Worm (Caenorhabditis elegans) whole organism, L1 larva: Measurements from ENCODE around the gene C33D9.13.
A peak's percentile ranks its signal among the peaks of the same experiment; 100 is the strongest.

Experiments
- C16A3.4 ChIP-seq: fragments of 150-350 bp; optimal IDR thresholded peaks from 2 replicates; lab custom pipeline; 2014; ENCODE audit warnings: missing biosample characterization, missing genetic modification characterization
- F16B12.6 ChIP-seq: fragments of 150-350 bp; optimal IDR thresholded peaks from 2 replicates; lab custom pipeline; 2014; ENCODE audit warnings: missing biosample characterization, missing genetic modification characterization
- Y116A8C.19 ChIP-seq: sonication (generic microtip); optimal IDR thresholded peaks from 2 replicates; lab custom pipeline; 2016; ENCODE audit warnings: missing compliant biosample characterization, missing genetic modification characterization, borderline replicate concordance
- aha-1 ChIP-seq: fragments of 150-350 bp; optimal IDR thresholded peaks from 2 replicates; lab custom pipeline; 2014; ENCODE audit warnings: missing biosample characterization, missing genetic modification characterization
- alr-1 ChIP-seq: fragments of 200-800 bp; sonication (Bioruptor generic); optimal IDR thresholded peaks from 2 replicates; lab custom pipeline; 2018; ENCODE audit warnings: borderline replicate concordance, mild to moderate bottlenecking, missing genetic modification characterization, missing compliant biosample characterization
- ama-1 ChIP-seq: fragments of 150-350 bp; optimal IDR thresholded peaks from 2 replicates; lab custom pipeline; 2014
- ceh-63 ChIP-seq: fragments of 200-800 bp; sonication (Bioruptor generic); optimal IDR thresholded peaks from 2 replicates; lab custom pipeline; 2018; ENCODE audit warnings: mild to moderate bottlenecking, missing genetic modification characterization, missing compliant biosample characterization
- ceh-82 ChIP-seq, 3 experiments: fragments of 150-350 bp in 1 of 3; sonication (generic microtip) in 2 of 3; optimal IDR thresholded peaks; 2 replicates each; lab custom pipeline; 2014 to 2017; ENCODE audit warnings: missing biosample characterization in 3 of 3, missing genetic modification characterization in 3 of 3
- ceh-88 ChIP-seq: fragments of 200-800 bp; sonication (Bioruptor generic); IDR thresholded peaks from 2 replicates; pipeline ENCODE4 v1.3.6; 2022; ENCODE audit warnings: missing genetic modification characterization, missing compliant biosample characterization
- ceh-90 ChIP-seq: sonication (generic microtip); optimal IDR thresholded peaks from 2 replicates; lab custom pipeline; 2016; ENCODE audit warnings: missing genetic modification characterization, missing compliant biosample characterization
- dpl-1 ChIP-seq, 3 experiments: fragments of 150-350 bp in 2 of 3; sonication (generic microtip) in 1 of 3; optimal IDR thresholded peaks; 2 replicates each; lab custom pipeline; 2014 to 2017; ENCODE audit warnings: missing biosample characterization in 3 of 3, missing genetic modification characterization in 3 of 3, missing genetic modification reagents in 3 of 3
- efl-1 ChIP-seq, 4 experiments: fragments of 150-350 bp; optimal IDR thresholded peaks in 3 of 4; peaks in 1 of 4; 1 replicate in 1 of 4; 2 replicates in 3 of 4; lab custom pipeline; 2014; ENCODE audit warnings: missing biosample characterization in 2 of 4, missing genetic modification characterization in 2 of 4, missing genetic modification reagents in 2 of 4
- egl-13 ChIP-seq: sonication (generic microtip); optimal IDR thresholded peaks from 2 replicates; lab custom pipeline; 2016; ENCODE audit warnings: missing genotype, missing genetic modification reagents, missing genetic modification characterization, missing compliant biosample characterization
- egl-27 ChIP-seq, 2 experiments: fragments of 150-350 bp in 1 of 2; sonication (generic microtip); optimal IDR thresholded peaks; 3 replicates each; lab custom pipeline; 2017 to 2018; ENCODE audit warnings: missing biosample characterization in 2 of 2, missing genetic modification characterization in 2 of 2, missing genetic modification reagents in 2 of 2
- elt-2 ChIP-seq: sonication (generic microtip); optimal IDR thresholded peaks from 2 replicates; lab custom pipeline; 2016; ENCODE audit warnings: missing genetic modification characterization, mild to moderate bottlenecking, inconsistent platforms, missing compliant biosample characterization, missing genetic modification reagents
- elt-3 ChIP-seq, 6 experiments: fragments of 150-350 bp in 1 of 6; sonication (generic microtip); optimal IDR thresholded peaks; 2 replicates each; lab custom pipeline; 2017 to 2018; ENCODE audit warnings: missing biosample characterization in 6 of 6, missing genetic modification characterization in 6 of 6, inconsistent platforms in 1 of 6
- ets-5 ChIP-seq: fragments of 200-800 bp; sonication (Bioruptor generic); IDR thresholded peaks from 2 replicates; pipeline ENCODE4 v1.3.6; 2022; ENCODE audit warnings: missing genetic modification characterization, missing compliant biosample characterization
- fkh-10 ChIP-seq: sonication (generic microtip); optimal IDR thresholded peaks from 2 replicates; lab custom pipeline; 2017; ENCODE audit warnings: missing biosample characterization, missing genetic modification reagents, missing genetic modification characterization
- fkh-4 ChIP-seq: sonication (generic microtip); optimal IDR thresholded peaks from 2 replicates; lab custom pipeline; 2016; ENCODE audit warnings: missing compliant biosample characterization, missing genetic modification characterization, borderline replicate concordance
- grh-1 ChIP-seq: fragments of 200-800 bp; sonication (Bioruptor generic); IDR thresholded peaks from 2 replicates; pipeline ENCODE4 v1.3.6; 2022; ENCODE audit warnings: missing genetic modification reagents, missing genetic modification characterization, missing compliant biosample characterization
- hlh-4 ChIP-seq: sonication (generic microtip); optimal IDR thresholded peaks from 2 replicates; lab custom pipeline; 2016; ENCODE audit warnings: mild to moderate bottlenecking, missing genetic modification characterization, missing compliant biosample characterization
- hpl-2 ChIP-seq: fragments of 150-350 bp; optimal IDR thresholded peaks from 2 replicates; lab custom pipeline; 2014; ENCODE audit warnings: missing biosample characterization, missing genetic modification reagents, missing genetic modification characterization
- irx-1 ChIP-seq: sonication (generic microtip); optimal IDR thresholded peaks from 2 replicates; lab custom pipeline; 2016; ENCODE audit warnings: missing genetic modification characterization, missing compliant biosample characterization
- jun-1 ChIP-seq: fragments of 150-350 bp; optimal IDR thresholded peaks from 2 replicates; lab custom pipeline; 2014; ENCODE audit warnings: missing biosample characterization, missing genetic modification reagents, missing genetic modification characterization
- lin-13 ChIP-seq: fragments of 150-350 bp; optimal IDR thresholded peaks from 2 replicates; lab custom pipeline; 2014; ENCODE audit warnings: missing biosample characterization, missing genetic modification reagents, missing genetic modification characterization
- lin-14 ChIP-seq: fragments of 200-800 bp; sonication (Bioruptor generic); optimal IDR thresholded peaks from 2 replicates; lab custom pipeline; 2018; ENCODE audit warnings: mild to moderate bottlenecking, missing genetic modification characterization, moderate library complexity, missing compliant biosample characterization
- lin-35 ChIP-seq, 2 experiments: fragments of 150-350 bp; optimal IDR thresholded peaks; 2 replicates each; lab custom pipeline; 2014; ENCODE audit warnings: missing biosample characterization in 2 of 2, missing genetic modification characterization in 2 of 2, missing genetic modification reagents in 2 of 2
- mab-9 ChIP-seq: fragments of 200-800 bp; sonication (Bioruptor generic); IDR thresholded peaks from 2 replicates; pipeline ENCODE4 v1.3.6; 2022; ENCODE audit warnings: missing genetic modification reagents, missing genetic modification characterization, missing compliant biosample characterization
- mdl-1 ChIP-seq, 2 experiments: fragments of 150-350 bp; optimal IDR thresholded peaks; 2 replicates each; lab custom pipeline; 2014 to 2017; ENCODE audit warnings: missing biosample characterization in 2 of 2, missing genetic modification characterization in 2 of 2, inconsistent platforms in 1 of 2
- mef-2 ChIP-seq: fragments of 150-350 bp; optimal IDR thresholded peaks from 2 replicates; lab custom pipeline; 2014; ENCODE audit warnings: missing biosample characterization, missing genetic modification characterization
- nhr-11 ChIP-seq: fragments of 150-350 bp; optimal IDR thresholded peaks from 2 replicates; lab custom pipeline; 2014; ENCODE audit warnings: missing biosample characterization, missing genetic modification characterization
- nhr-12 ChIP-seq: sonication (generic microtip); optimal IDR thresholded peaks from 2 replicates; lab custom pipeline; 2017; ENCODE audit warnings: missing biosample characterization, missing genetic modification characterization
- nhr-19 ChIP-seq: fragments of 200-800 bp; sonication (Bioruptor generic); conservative IDR thresholded peaks from 2 replicates; pipeline ENCODE4 v1.3.6; 2022; ENCODE audit warnings: missing genetic modification characterization, missing compliant biosample characterization
- nhr-28 ChIP-seq: fragments of 150-350 bp; optimal IDR thresholded peaks from 2 replicates; lab custom pipeline; 2014; ENCODE audit warnings: missing biosample characterization, missing genetic modification characterization
- nhr-71 ChIP-seq: sonication (generic microtip); optimal IDR thresholded peaks from 2 replicates; lab custom pipeline; 2016; ENCODE audit warnings: mild to moderate bottlenecking, missing genetic modification characterization, moderate library complexity, missing compliant biosample characterization
- nhr-84 ChIP-seq: sonication (generic microtip); optimal IDR thresholded peaks from 2 replicates; lab custom pipeline; 2017; ENCODE audit warnings: missing biosample characterization, missing genetic modification characterization
- nhr-85 ChIP-seq: sonication (generic microtip); peaks from one replicate; lab custom pipeline; 2016; ENCODE audit warnings: missing genetic modification characterization, inconsistent platforms, missing compliant biosample characterization
- rnt-1 ChIP-seq: sonication (generic microtip); optimal IDR thresholded peaks from 2 replicates; lab custom pipeline; 2016; ENCODE audit warnings: mild to moderate bottlenecking, missing genetic modification characterization, moderate library complexity, missing compliant biosample characterization
- snpc-4 ChIP-seq: fragments of 150-350 bp; optimal IDR thresholded peaks from 2 replicates; lab custom pipeline; 2014; ENCODE audit warnings: missing biosample characterization, missing genetic modification characterization
- snu-23 ChIP-seq: sonication (generic microtip); optimal IDR thresholded peaks from 2 replicates; lab custom pipeline; 2016; ENCODE audit warnings: missing genetic modification characterization, missing compliant biosample characterization
- sptf-1 ChIP-seq: fragments of 150-350 bp; optimal IDR thresholded peaks from 2 replicates; lab custom pipeline; 2014; ENCODE audit warnings: missing biosample characterization, missing genetic modification characterization
- swsn-7 ChIP-seq: sonication (generic microtip); optimal IDR thresholded peaks from 2 replicates; lab custom pipeline; 2016; ENCODE audit warnings: missing genetic modification characterization, missing compliant biosample characterization
- tbx-2 ChIP-seq: sonication (generic microtip); optimal IDR thresholded peaks from 2 replicates; lab custom pipeline; 2016; ENCODE audit warnings: missing genetic modification characterization, missing compliant biosample characterization
- unc-130 ChIP-seq: fragments of 150-350 bp; optimal IDR thresholded peaks from 2 replicates; lab custom pipeline; 2017; ENCODE audit warnings: missing biosample characterization, missing genetic modification characterization, inconsistent platforms
- unc-30 ChIP-seq: sonication (generic microtip); optimal IDR thresholded peaks from 2 replicates; lab custom pipeline; 2017; ENCODE audit warnings: missing biosample characterization, missing genetic modification characterization
- unc-86 ChIP-seq: sonication (generic microtip); optimal IDR thresholded peaks from 2 replicates; lab custom pipeline; 2016; ENCODE audit warnings: missing genetic modification characterization, missing compliant biosample characterization
- vab-15 ChIP-seq: sonication (generic microtip); optimal IDR thresholded peaks from 2 replicates; lab custom pipeline; 2017; ENCODE audit warnings: missing genotype, mild to moderate bottlenecking, missing genetic modification characterization, missing compliant biosample characterization
- xbp-1 ChIP-seq: sonication (generic microtip); optimal IDR thresholded peaks from 2 replicates; lab custom pipeline; 2016; ENCODE audit warnings: missing genetic modification characterization, missing compliant biosample characterization
- zip-4 ChIP-seq: fragments of 200-800 bp; sonication (Bioruptor generic); optimal IDR thresholded peaks from 2 replicates; lab custom pipeline; 2018; ENCODE audit warnings: mild to moderate bottlenecking, missing genetic modification characterization, moderate library complexity, missing compliant biosample characterization
- ztf-11 ChIP-seq, 2 experiments: sonication (generic microtip); optimal IDR thresholded peaks; 2 replicates each; lab custom pipeline; 2016 to 2017; ENCODE audit warnings: missing genetic modification characterization in 2 of 2, missing biosample characterization in 1 of 2, missing compliant biosample characterization in 1 of 2

The C33D9.13 gene

ce11 chrIV:8824145-8824833 lies 39.2 kb upstream of the C33D9.13 start, which contains the start of the genes col-117 and col-3 (continued):
- TF ChIP-seq F16B12.6 (tag; lab: Kevin White, UChicago) = no peak
- TF ChIP-seq dpl-1 (GFP tag; optimal IDR thresholded peaks at IDR 0.05; lab: Kevin White, UChicago) = peak in 1 of 3 experiments; percentile 26
- TF ChIP-seq nhr-28 (tag; lab: Kevin White, UChicago) = no peak
- no peak for TF ChIP-seq unc-30 (tag; lab: Kevin White, UChicago)
- TF ChIP-seq lin-14 (GFP tag; lab: Kevin White, UChicago) = peak; percentile 88
- TF ChIP-seq elt-3 (tag; optimal IDR thresholded peaks at IDR 0.05; lab: Kevin White, UChicago) = peak in 4 of 6 experiments; percentile 32 to 84 (median 62)
- TF ChIP-seq nhr-12 (tag; lab: Kevin White, UChicago) = no peak
- TF ChIP-seq fkh-4 (tag; lab: Kevin White, UChicago) = no peak
- no peak for TF ChIP-seq egl-13 (tag; lab: Kevin White, UChicago)
- TF ChIP-seq jun-1 (tag; lab: Kevin White, UChicago) = no peak
- no peak for TF ChIP-seq ceh-90 (tag; lab: Kevin White, UChicago)
- TF ChIP-seq mdl-1 (tag; optimal IDR thresholded peaks at IDR 0.05; lab: Kevin White, UChicago) = peak in 1 of 2 experiments; percentile 17
- TF ChIP-seq mef-2 (tag; lab: Kevin White, UChicago) = no peak
- no peak for TF ChIP-seq fkh-10
- peak; percentile 6 for TF ChIP-seq swsn-7 (tag; lab: Kevin White, UChicago)
- TF ChIP-seq rnt-1 (tag; lab: Kevin White, UChicago) = no peak
- no peak for TF ChIP-seq ztf-11 (tag; optimal IDR thresholded peaks at IDR 0.05; lab: Kevin White, UChicago)
- TF ChIP-seq nhr-19 (GFP tag; lab: Robert Waterston, UW) = peak; percentile 37
- no peak for TF ChIP-seq zip-4 (GFP tag; lab: Kevin White, UChicago)
- no peak for TF ChIP-seq snpc-4 (tag; lab: Kevin White, UChicago)
- no peak for TF ChIP-seq hpl-2 (GFP tag; lab: Kevin White, UChicago)
- TF ChIP-seq snu-23 = peak; percentile 58
- no peak for TF ChIP-seq lin-13
- TF ChIP-seq C16A3.4 (tag; lab: Kevin White, UChicago) = peak; percentile 35
- no peak for TF ChIP-seq alr-1
- TF ChIP-seq lin-35 (GFP tag; optimal IDR thresholded peaks at IDR 0.05; lab: Kevin White, UChicago) = peak in 1 of 2 experiments; percentile 1
- no peak for TF ChIP-seq efl-1 (optimal IDR thresholded peaks at IDR 0.05; lab: Kevin White, UChicago)
- TF ChIP-seq efl-1 (GFP tag; optimal IDR thresholded peaks at IDR 0.05 in 1 of 2; lab: Kevin White, UChicago) = no peak
- TF ChIP-seq ama-1 (lab: Kevin White, UChicago) = no peak
- TF ChIP-seq nhr-84 = no peak
- no peak for TF ChIP-seq hlh-4
- peak; percentile 8 for TF ChIP-seq vab-15 (tag; lab: Kevin White, UChicago)
- no peak for TF ChIP-seq mab-9 (GFP tag; lab: Robert Waterston, UW)
- TF ChIP-seq grh-1 (GFP tag; lab: Robert Waterston, UW) = 0 out of 2 replicates have a peak, but pooled peaks have one; percentile 23
- peak; percentile 52 for TF ChIP-seq irx-1 (tag; lab: Kevin White, UChicago)
- TF ChIP-seq ceh-82 (tag; optimal IDR thresholded peaks at IDR 0.05; lab: Kevin White, UChicago) = no peak
- TF ChIP-seq nhr-85 (tag; lab: Kevin White, UChicago) = peak; percentile 98
- TF ChIP-seq Y116A8C.19 (tag; lab: Kevin White, UChicago) = no peak
- no peak for TF ChIP-seq elt-2 (tag; lab: Kevin White, UChicago)
- TF ChIP-seq xbp-1 (tag; lab: Kevin White, UChicago) = no peak

- TF ChIP-seq egl-13 (tag; lab: Kevin White, UChicago) (no peak), tbx-2 (tag; lab: Kevin White, UChicago) (peak; percentile 12), nhr-71 (peak; percentile 24), zip-4 (GFP tag; lab: Kevin White, UChicago) (no peak), lin-35 (GFP tag; optimal IDR thresholded peaks at IDR 0.05; lab: Kevin White, UChicago) (no peak), ceh-88 (GFP tag; lab: Robert Waterston, UW) (no peak), egl-27 (tag; optimal IDR thresholded peaks at IDR 0.05; lab: Kevin White, UChicago) (no peak), nhr-85 (tag; lab: Kevin White, UChicago) (peak; percentile 75), C16A3.4 (tag; lab: Kevin White, UChicago) (no peak), unc-130 (tag; lab: Kevin White, UChicago) (no peak), nhr-19 (GFP tag; lab: Robert Waterston, UW) (no peak), ets-5 (GFP tag; lab: Robert Waterston, UW) (no peak), nhr-11 (tag; lab: Kevin White, UChicago) (no peak), unc-86 (tag; lab: Kevin White, UChicago) (no peak), sptf-1 (tag; lab: Kevin White, UChicago) (no peak), efl-1 (optimal IDR thresholded peaks at IDR 0.05; lab: Kevin White, UChicago) (no peak), efl-1 (GFP tag; optimal IDR thresholded peaks at IDR 0.05 in 1 of 2; lab: Kevin White, UChicago) (no peak), rnt-1 (tag; lab: Kevin White, UChicago) (no peak), ceh-63 (no peak), hpl-2 (GFP tag; lab: Kevin White, UChicago) (no peak), aha-1 (tag; lab: Kevin White, UChicago) (no peak)
Observed at ce11 chrIV:8822598-8822997, 37.5 kb upstream of the C33D9.13 start.
